Worm (Caenorhabditis elegans): ENCODE data around the gene C17G10.6.

ce11 chrII:5574925-5575324, 28.2 kb downstream of the C17G10.6 start:
- TF ChIP-seq ham-2 (GFP tag; optimal IDR thresholded peaks at IDR 0.05) = no peak
- TF ChIP-seq bed-3 (GFP tag; optimal IDR thresholded peaks at IDR 0.05) = no peak
- no peak for TF ChIP-seq unc-62 (GFP tag; optimal IDR thresholded peaks at IDR 0.05)
- TF ChIP-seq sem-2 (GFP tag; optimal IDR thresholded peaks at IDR 0.05) = no peak
- no peak for TF ChIP-seq lin-13 (tag; optimal IDR thresholded peaks at IDR 0.05)
- no peak for TF ChIP-seq snpc-4 (tag; optimal IDR thresholded peaks at IDR 0.05)
- TF ChIP-seq nhr-12 (tag; optimal IDR thresholded peaks at IDR 0.05) = no peak
- TF ChIP-seq M03D4.4 (tag; optimal IDR thresholded peaks at IDR 0.05) = no peak
- no peak for TF ChIP-seq ztf-11 (tag; optimal IDR thresholded peaks at IDR 0.05)
- TF ChIP-seq nhr-237 (tag; optimal IDR thresholded peaks at IDR 0.05) = no peak
- TF ChIP-seq mab-5 (tag; optimal IDR thresholded peaks at IDR 0.05) = no peak

Data from whole organism, mixed stage, embryonic.